Worm (Caenorhabditis elegans) whole organism, L1 larva: ENCODE results near the gene ark-1.

Experiments used
- ama-1 ChIP-seq: fragments of 150-350 bp; optimal IDR thresholded peaks from 2 replicates; lab custom pipeline; 2014
- dpl-1 ChIP-seq, 3 experiments: fragments of 150-350 bp in 2 of 3; sonication (generic microtip) in 1 of 3; optimal IDR thresholded peaks; 2 replicates each; lab custom pipeline; 2014 to 2017; ENCODE audit warnings: missing biosample characterization in 3 of 3, missing genetic modification characterization in 3 of 3, missing genetic modification reagents in 3 of 3
- fos-1 ChIP-seq: fragments of 150-350 bp; optimal IDR thresholded peaks from 2 replicates; lab custom pipeline; 2014; ENCODE audit warnings: missing biosample characterization, missing genetic modification characterization
- snpc-4 ChIP-seq: fragments of 150-350 bp; optimal IDR thresholded peaks from 2 replicates; lab custom pipeline; 2014; ENCODE audit warnings: missing biosample characterization, missing genetic modification characterization

DNA sequence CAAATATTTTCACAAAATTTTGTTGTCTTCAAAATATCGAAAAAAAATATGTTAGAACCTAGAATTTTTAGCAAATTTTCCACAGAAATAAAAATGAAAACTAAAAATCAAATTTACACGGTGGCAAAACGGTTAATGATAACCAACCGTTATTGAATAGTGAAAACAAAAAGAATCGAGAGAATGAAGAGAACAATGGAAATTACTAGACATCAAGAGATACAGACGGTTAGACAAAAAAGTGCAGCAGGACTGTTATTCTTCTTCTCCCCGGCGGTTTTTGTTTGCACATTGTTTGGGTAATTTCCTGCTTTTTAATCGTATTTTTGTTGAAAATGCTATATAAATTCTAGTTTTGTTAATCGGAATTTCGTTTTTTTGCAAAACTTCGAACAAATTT lies 11.9 kb downstream of the ark-1 start:
- no peak for TF ChIP-seq ama-1
- no peak for TF ChIP-seq dpl-1 (GFP tag; optimal IDR thresholded peaks at IDR 0.05; lab: Kevin White, UChicago)
- TF ChIP-seq fos-1 (tag; lab: Kevin White, UChicago), result no peak
- TF ChIP-seq snpc-4, result no peak
